Worm (Caenorhabditis elegans) whole organism, L3 larva: ENCODE data around the gene lin-5.
A peak's percentile ranks its signal among the peaks of the same experiment; 100 is the strongest.

Experiments used
- R02D3.7 ChIP-seq: fragments of 150-350 bp; optimal IDR thresholded peaks from 2 replicates; lab custom pipeline; 2014; ENCODE audit warnings: missing biosample characterization, missing genetic modification characterization
- ama-1 ChIP-seq: fragments of 150-350 bp; optimal IDR thresholded peaks from 2 replicates; lab custom pipeline; 2018
- ceh-16 ChIP-seq: sonication (generic microtip); optimal IDR thresholded peaks from 2 replicates; lab custom pipeline; 2017; ENCODE audit warnings: missing biosample characterization, missing genetic modification characterization
- ceh-82 ChIP-seq: fragments of 150-350 bp; optimal IDR thresholded peaks from 2 replicates; lab custom pipeline; 2014; ENCODE audit warnings: missing biosample characterization, missing genetic modification characterization
- ceh-9 ChIP-seq: sonication (generic microtip); optimal IDR thresholded peaks from 2 replicates; lab custom pipeline; 2018; ENCODE audit warnings: missing biosample characterization, missing genetic modification characterization
- daf-12 ChIP-seq: fragments of 150-350 bp; optimal IDR thresholded peaks from 2 replicates; lab custom pipeline; 2014; ENCODE audit warnings: missing biosample characterization, missing genetic modification reagents, missing genetic modification characterization
- egl-27 ChIP-seq: sonication (generic microtip); optimal IDR thresholded peaks from 4 replicates; lab custom pipeline; 2017; ENCODE audit warnings: missing biosample characterization, missing genetic modification reagents, missing genetic modification characterization
- egl-5 ChIP-seq: fragments of 150-350 bp; optimal IDR thresholded peaks from 2 replicates; lab custom pipeline; 2017; ENCODE audit warnings: missing biosample characterization, missing genetic modification reagents, missing genetic modification characterization, inconsistent platforms
- elt-1 ChIP-seq: fragments of 150-350 bp; optimal IDR thresholded peaks from 2 replicates; lab custom pipeline; 2014; ENCODE audit warnings: missing biosample characterization, missing genetic modification characterization
- elt-2 ChIP-seq: sonication (generic microtip); optimal IDR thresholded peaks from 2 replicates; lab custom pipeline; 2016; ENCODE audit warnings: missing genetic modification reagents, mild to moderate bottlenecking, missing genetic modification characterization, missing compliant biosample characterization
- elt-3 ChIP-seq, 3 experiments: fragments of 150-350 bp in 1 of 3; sonication (generic microtip) in 2 of 3; optimal IDR thresholded peaks; 2 replicates in 2 of 3; 4 replicates in 1 of 3; lab custom pipeline; 2014 to 2017; ENCODE audit warnings: missing biosample characterization in 3 of 3, missing genetic modification characterization in 3 of 3
- eor-1 ChIP-seq, 2 experiments: fragments of 150-350 bp; optimal IDR thresholded peaks; 2 replicates each; lab custom pipeline; 2014 to 2018; ENCODE audit warnings: missing biosample characterization in 2 of 2, missing genetic modification characterization in 2 of 2
- fkh-2 ChIP-seq: fragments of 150-350 bp; optimal IDR thresholded peaks from 2 replicates; lab custom pipeline; 2014; ENCODE audit warnings: missing biosample characterization, missing genetic modification reagents, missing genetic modification characterization
- fos-1 ChIP-seq: fragments of 150-350 bp; optimal IDR thresholded peaks from 2 replicates; lab custom pipeline; 2014; ENCODE audit warnings: missing biosample characterization, missing genetic modification characterization
- hmg-11 ChIP-seq: sonication (generic microtip); optimal IDR thresholded peaks from 2 replicates; lab custom pipeline; 2016; ENCODE audit warnings: missing genetic modification characterization, missing compliant biosample characterization
- jun-1 ChIP-seq: fragments of 150-350 bp; optimal IDR thresholded peaks from 2 replicates; lab custom pipeline; 2014; ENCODE audit warnings: missing biosample characterization, missing genetic modification reagents, missing genetic modification characterization
- lin-15B ChIP-seq: fragments of 150-350 bp; optimal IDR thresholded peaks from 2 replicates; lab custom pipeline; 2014; ENCODE audit warnings: missing biosample characterization, missing genetic modification characterization
- lsy-12 ChIP-seq: sonication (generic microtip); optimal IDR thresholded peaks from 2 replicates; lab custom pipeline; 2016; ENCODE audit warnings: mild to moderate bottlenecking, missing genetic modification characterization, missing compliant biosample characterization
- mdl-1 ChIP-seq: fragments of 150-350 bp; optimal IDR thresholded peaks from 2 replicates; lab custom pipeline; 2014; ENCODE audit warnings: missing biosample characterization, missing genetic modification characterization
- nfya-1 ChIP-seq: sonication (generic microtip); optimal IDR thresholded peaks from 2 replicates; lab custom pipeline; 2017; ENCODE audit warnings: missing genetic modification characterization, mild to moderate bottlenecking, missing compliant biosample characterization, antibody characterized with exemption, moderate library complexity; ENCODE audit not compliant: insufficient read depth
- nhr-11 ChIP-seq: fragments of 150-350 bp; optimal IDR thresholded peaks from 2 replicates; lab custom pipeline; 2014; ENCODE audit warnings: missing biosample characterization, missing genetic modification characterization
- nhr-12 ChIP-seq: fragments of 150-350 bp; optimal IDR thresholded peaks from 2 replicates; lab custom pipeline; 2014; ENCODE audit warnings: missing biosample characterization, missing genetic modification characterization
- nhr-23 ChIP-seq: fragments of 150-350 bp; optimal IDR thresholded peaks from 2 replicates; lab custom pipeline; 2014; ENCODE audit warnings: missing biosample characterization, missing genetic modification reagents, missing genetic modification characterization
- nhr-25 ChIP-seq: sonication (generic microtip); optimal IDR thresholded peaks from 2 replicates; lab custom pipeline; 2017; ENCODE audit warnings: missing biosample characterization, missing genetic modification characterization
- nhr-28 ChIP-seq: fragments of 150-350 bp; optimal IDR thresholded peaks from 2 replicates; lab custom pipeline; 2014; ENCODE audit warnings: missing biosample characterization, missing genetic modification characterization
- nhr-43 ChIP-seq: sonication (generic microtip); optimal IDR thresholded peaks from 2 replicates; lab custom pipeline; 2016; ENCODE audit warnings: mild to moderate bottlenecking, missing genetic modification characterization, missing compliant biosample characterization; ENCODE audit not compliant: poor library complexity, severe bottlenecking
- nhr-67 ChIP-seq: fragments of 150-350 bp; optimal IDR thresholded peaks from 2 replicates; lab custom pipeline; 2014; ENCODE audit warnings: missing biosample characterization, missing genetic modification characterization
- nhr-76 ChIP-seq: fragments of 150-350 bp; sonication (generic microtip); optimal IDR thresholded peaks from 5 replicates; lab custom pipeline; 2014; ENCODE audit warnings: missing biosample characterization, missing genetic modification characterization
- pha-4 ChIP-seq: fragments of 150-350 bp; optimal IDR thresholded peaks from 2 replicates; lab custom pipeline; 2014; ENCODE audit warnings: missing biosample characterization, missing genetic modification reagents, missing genetic modification characterization
- pqm-1 ChIP-seq: fragments of 150-350 bp; optimal IDR thresholded peaks from 2 replicates; lab custom pipeline; 2017; ENCODE audit warnings: missing biosample characterization, missing genetic modification characterization, inconsistent platforms
- sea-2 ChIP-seq: fragments of 150-350 bp; sonication (generic microtip); optimal IDR thresholded peaks from 4 replicates; lab custom pipeline; 2014; ENCODE audit warnings: missing biosample characterization, missing genetic modification reagents, missing genetic modification characterization
- tbx-2 ChIP-seq: sonication (generic microtip); optimal IDR thresholded peaks from 2 replicates; lab custom pipeline; 2016; ENCODE audit warnings: mild to moderate bottlenecking, missing genetic modification characterization, missing compliant biosample characterization
- unc-39 ChIP-seq: sonication (generic microtip); optimal IDR thresholded peaks from 4 replicates; lab custom pipeline; 2017; ENCODE audit warnings: missing biosample characterization, missing genetic modification characterization
- unc-62 ChIP-seq: fragments of 150-350 bp; sonication (generic microtip); optimal IDR thresholded peaks from 4 replicates; lab custom pipeline; 2014; ENCODE audit warnings: missing biosample characterization, missing genetic modification reagents, missing genetic modification characterization
- zag-1 ChIP-seq: fragments of 150-350 bp; optimal IDR thresholded peaks from 2 replicates; lab custom pipeline; 2014; ENCODE audit warnings: missing biosample characterization, missing genetic modification characterization
- ztf-11 ChIP-seq: fragments of 150-350 bp; optimal IDR thresholded peaks from 2 replicates; lab custom pipeline; 2014; ENCODE audit warnings: missing biosample characterization, missing genetic modification characterization
- ztf-4 ChIP-seq: fragments of 150-350 bp; optimal IDR thresholded peaks from 2 replicates; lab custom pipeline; 2014; ENCODE audit warnings: missing biosample characterization, missing genetic modification characterization

lin-5 gene

ce11 chrII:7857485-7858010 is 2.8 kb upstream of the lin-5 start, which contains the start of the genes cec-3 and T09A5.15:
Gene cec-3, minus strand, starts transcription at chrII:7857600.
Gene T09A5.15, plus strand, starts transcription at chrII:7857960.
- no peak for TF ChIP-seq ceh-16 (tag; lab: Kevin White, UChicago)
- TF ChIP-seq tbx-2 (tag; lab: Kevin White, UChicago), result no peak
- TF ChIP-seq mdl-1, result no peak
- TF ChIP-seq lin-15B, result peak; percentile 48
- no peak for TF ChIP-seq unc-39 (tag; lab: Kevin White, UChicago)
- TF ChIP-seq elt-1 (tag; lab: Kevin White, UChicago), result no peak
- no peak for TF ChIP-seq unc-62 (GFP tag; lab: Kevin White, UChicago)
- TF ChIP-seq nhr-12 (tag; lab: Kevin White, UChicago), result no peak
- TF ChIP-seq nhr-67 (tag; lab: Kevin White, UChicago), result no peak
- TF ChIP-seq hmg-11 (tag; lab: Kevin White, UChicago), result no peak
- TF ChIP-seq elt-2 (tag; lab: Kevin White, UChicago), result peak; percentile 22
- TF ChIP-seq eor-1 (tag; optimal IDR thresholded peaks at IDR 0.05; lab: Kevin White, UChicago), result no peak
- TF ChIP-seq egl-27 (tag; lab: Kevin White, UChicago), result no peak
- no peak for TF ChIP-seq ztf-11 (tag; lab: Kevin White, UChicago)
- TF ChIP-seq fos-1, result no peak
- TF ChIP-seq elt-3 (tag; optimal IDR thresholded peaks at IDR 0.05; lab: Kevin White, UChicago), result no peak
- no peak for TF ChIP-seq lsy-12 (tag; lab: Kevin White, UChicago)
- TF ChIP-seq nhr-43 (tag; lab: Kevin White, UChicago), result no peak
- no peak for TF ChIP-seq nhr-76 (tag; lab: Kevin White, UChicago)
- no peak for TF ChIP-seq zag-1
- TF ChIP-seq egl-5 (tag; lab: Kevin White, UChicago), result no peak
- no peak for TF ChIP-seq R02D3.7 (tag; lab: Kevin White, UChicago)
- TF ChIP-seq ceh-9, result no peak
- TF ChIP-seq pha-4 (tag; lab: Kevin White, UChicago), result peak; percentile 61
- no peak for TF ChIP-seq ztf-4 (tag; lab: Kevin White, UChicago)
- no peak for TF ChIP-seq ama-1
- no peak for TF ChIP-seq daf-12 (tag; lab: Kevin White, UChicago)
- TF ChIP-seq pqm-1 (tag; lab: Kevin White, UChicago), result no peak
- no peak for TF ChIP-seq nhr-28 (tag; lab: Kevin White, UChicago)
- peak; percentile 2 for TF ChIP-seq nhr-25
- TF ChIP-seq nhr-11 (tag; lab: Kevin White, UChicago), result no peak
- no peak for TF ChIP-seq ceh-82 (tag; lab: Kevin White, UChicago)
- no peak for TF ChIP-seq fkh-2 (tag; lab: Kevin White, UChicago)
- peak; percentile 64 for TF ChIP-seq nfya-1 (tag; lab: Kevin White, UChicago)
- no peak for TF ChIP-seq sea-2 (GFP tag; lab: Kevin White, UChicago)

- TF ChIP-seq ama-1 (no peak), elt-2 (tag; lab: Kevin White, UChicago) (no peak), lin-15B (no peak), lsy-12 (tag; lab: Kevin White, UChicago) (no peak), nhr-12 (tag; lab: Kevin White, UChicago) (no peak)
Observed at ce11 chrII:7858101-7858500, 2.3 kb upstream of the lin-5 start, which contains the start of gene sds-22. Gene sds-22, plus strand, starts transcription at chrII:7858401.

ce11 chrII:7863480-7864125 is 3.2 kb downstream of the lin-5 start:
- peak; percentile 48 for TF ChIP-seq lin-15B
- no peak for TF ChIP-seq elt-2 (tag; lab: Kevin White, UChicago)
- no peak for TF ChIP-seq ama-1

ce11 chrII:7864207-7864606 is 3.8 kb downstream of the lin-5 start, which contains the start of gene ostb-1:
Gene ostb-1, plus strand, starts transcription at chrII:7864507.
- TF ChIP-seq nhr-23 (tag; lab: Kevin White, UChicago) (no peak), ceh-9 (no peak), nhr-25 (no peak), jun-1 (tag; lab: Kevin White, UChicago) (no peak), unc-62 (GFP tag; lab: Kevin White, UChicago) (no peak), lin-15B (no peak), unc-39 (tag; lab: Kevin White, UChicago) (no peak), pha-4 (tag; lab: Kevin White, UChicago) (peak; percentile 56), ztf-4 (tag; lab: Kevin White, UChicago) (no peak), nfya-1 (tag; lab: Kevin White, UChicago) (peak; percentile 81)
